Worm (Caenorhabditis elegans): ENCODE measurements around the gene fbxa-190.

fbxa-190 gene

DNA sequence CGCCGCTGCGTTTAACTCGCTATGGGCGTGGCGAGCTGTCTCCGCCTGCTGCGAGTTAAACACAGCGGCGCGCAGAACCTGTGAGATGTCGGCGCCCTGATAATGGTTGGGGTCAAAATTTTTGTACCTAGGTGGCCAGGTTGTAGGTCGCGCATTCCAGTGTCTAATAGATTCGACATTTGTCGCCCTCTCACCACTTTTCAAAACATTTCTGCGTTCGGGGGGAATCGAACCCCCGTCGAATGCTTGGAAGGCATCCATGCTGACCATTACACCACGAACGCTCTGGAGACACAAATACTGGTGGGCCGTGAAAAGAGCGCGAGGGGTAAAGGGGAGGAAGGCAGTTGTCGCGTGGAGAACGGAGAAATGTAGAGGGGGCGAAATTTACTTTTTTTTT is 7.6 kb downstream of the fbxa-190 start (continued):
- TF ChIP-seq nhr-71 (tag; optimal IDR thresholded peaks at IDR 0.05) (peak; percentile 44), lsy-2 (tag; optimal IDR thresholded peaks at IDR 0.05) (peak; percentile 32 to 39), nhr-20 (tag; optimal IDR thresholded peaks at IDR 0.05) (peak; percentile 34), fos-1 (tag; optimal IDR thresholded peaks at IDR 0.05) (peak; percentile 36), mdl-1 (tag; optimal IDR thresholded peaks at IDR 0.05) (peak in 1 of 2 experiments; percentile 71), snu-23 (GFP tag; optimal IDR thresholded peaks at IDR 0.05) (peak; percentile 66), swsn-7 (tag; optimal IDR thresholded peaks at IDR 0.05) (peak; percentile 33), mef-2 (tag; optimal IDR thresholded peaks at IDR 0.05) (no peak), C16A3.4 (tag; optimal IDR thresholded peaks at IDR 0.05) (peak; percentile 9), pag-3 (tag; optimal IDR thresholded peaks at IDR 0.05; ENCODE audit: borderline replicate concordance, insufficient read depth) (no peak), snpc-4 (tag; optimal IDR thresholded peaks at IDR 0.05) (peak; percentile 69), ceh-82 (tag; optimal IDR thresholded peaks at IDR 0.05) (peak; percentile 33 to 65 (median 58)), ztf-11 (tag; optimal IDR thresholded peaks at IDR 0.05) (no peak), efl-3 (GFP tag; optimal IDR thresholded peaks at IDR 0.05) (no peak), pqm-1 (tag; optimal IDR thresholded peaks at IDR 0.05) (no peak), blmp-1 (tag; optimal IDR thresholded peaks at IDR 0.05) (no peak), unc-130 (tag; optimal IDR thresholded peaks at IDR 0.05) (no peak), dpl-1 (GFP tag; optimal IDR thresholded peaks at IDR 0.05) (peak in 1 of 3 experiments; percentile 19), rnt-1 (tag; optimal IDR thresholded peaks at IDR 0.05) (peak; percentile 76), fkh-4 (tag; optimal IDR thresholded peaks at IDR 0.05; ENCODE audit: borderline replicate concordance) (no peak), fkh-8 (tag; optimal IDR thresholded peaks at IDR 0.05) (peak; percentile 60), vab-15 (tag; optimal IDR thresholded peaks at IDR 0.05) (no peak), ets-5 (GFP tag; IDR thresholded peaks at IDR 0.05) (no peak), fkh-10 (GFP tag; optimal IDR thresholded peaks at IDR 0.05) (peak; percentile 72), elt-3 (tag; optimal IDR thresholded peaks at IDR 0.05) (no peak), grh-1 (GFP tag; IDR thresholded peaks at IDR 0.05) (peak; percentile 41), jun-1 (tag; optimal IDR thresholded peaks at IDR 0.05) (peak; percentile 68), lir-3 (tag; optimal IDR thresholded peaks at IDR 0.05; ENCODE audit: poor library complexity) (no peak), ceh-90 (tag; optimal IDR thresholded peaks at IDR 0.05) (no peak)

- no peak for TF ChIP-seq efl-1 (optimal IDR thresholded peaks at IDR 0.05)
- no peak for TF ChIP-seq efl-1 (GFP tag; optimal IDR thresholded peaks at IDR 0.05 in 1 of 2)
- no peak for TF ChIP-seq ceh-8 (GFP tag; optimal IDR thresholded peaks at IDR 0.05)
- TF ChIP-seq snu-23 (GFP tag; optimal IDR thresholded peaks at IDR 0.05): no peak
- no peak for TF ChIP-seq egl-13 (tag; optimal IDR thresholded peaks at IDR 0.05)
- TF ChIP-seq nhr-77 (tag; optimal IDR thresholded peaks at IDR 0.05): no peak
- TF ChIP-seq pax-3 (tag; optimal IDR thresholded peaks at IDR 0.05): no peak
Measured at ce11 chrX:1381565-1381964, 9.8 kb downstream of the fbxa-190 start, which contains the start of gene F56C3.10. Gene F56C3.10 (minus strand): TSS chrX:1381665.

ce11 chrX:1383546-1383945 is 11.7 kb downstream of the fbxa-190 start:
- TF ChIP-seq unc-30 (tag; optimal IDR thresholded peaks at IDR 0.05) (no peak), unc-98 (GFP tag; IDR thresholded peaks at IDR 0.05) (no peak)

- TF ChIP-seq nhr-19 (GFP tag; conservative IDR thresholded peaks at IDR 0.05) (no peak), ztf-4 (tag; optimal IDR thresholded peaks at IDR 0.05) (no peak), fos-1 (tag; optimal IDR thresholded peaks at IDR 0.05) (no peak), hlh-17 (GFP tag; optimal IDR thresholded peaks at IDR 0.05; ENCODE audit: borderline replicate concordance) (no peak), ceh-63 (GFP tag; optimal IDR thresholded peaks at IDR 0.05) (no peak), mep-1 (tag; optimal IDR thresholded peaks at IDR 0.05) (no peak), lin-15B (tag; optimal IDR thresholded peaks at IDR 0.05) (no peak), efl-1 (optimal IDR thresholded peaks at IDR 0.05) (no peak), efl-1 (GFP tag; optimal IDR thresholded peaks at IDR 0.05 in 1 of 2) (no peak), lin-14 (GFP tag; optimal IDR thresholded peaks at IDR 0.05) (no peak)
Measured at ce11 chrX:1384538-1384937, 12.7 kb downstream of the fbxa-190 start, which contains the start of gene F56C3.8. Gene F56C3.8 (minus strand): TSS chrX:1384638.

All from whole organism, L1 larva.